Fruit fly (Drosophila melanogaster) whole organism, embryonic: ENCODE data around the gene CG15343.

Experiments
- Ada2b ChIP-seq: fragments of 200-800 bp; sonication (Bioruptor generic); IDR thresholded peaks from 2 replicates; pipeline ENCODE4 v1.3.6; 2022; ENCODE audit warnings: missing biosample characterization, missing genetic modification characterization
- Atf-2 ChIP-seq: fragments of 200-800 bp; sonication (Bioruptor generic); optimal IDR thresholded peaks from 2 replicates; lab custom pipeline; 2016; ENCODE audit warnings: missing biosample characterization, missing genetic modification characterization
- BEAF-32 ChIP-seq: fragments of 200-800 bp; sonication (Bioruptor generic); optimal IDR thresholded peaks from 3 replicates; lab custom pipeline; 2017; ENCODE audit warnings: missing biosample characterization, missing genetic modification characterization, mild to moderate bottlenecking, moderate library complexity, missing genetic modification reagents
- CG1024 ChIP-seq: fragments of 200-800 bp; sonication (Bioruptor generic); IDR thresholded peaks from 2 replicates; pipeline ENCODE4 v1.3.6; 2022; ENCODE audit warnings: missing biosample characterization, missing genetic modification characterization
- CG10543 ChIP-seq: fragments of 200-800 bp; sonication (Bioruptor generic); optimal IDR thresholded peaks from 3 replicates; lab custom pipeline; 2017; ENCODE audit warnings: missing biosample characterization, mild to moderate bottlenecking, missing genetic modification characterization, moderate library complexity
- CG10959 ChIP-seq: fragments of 200-800 bp; sonication (Bioruptor generic); IDR thresholded peaks from 2 replicates; pipeline ENCODE4 v1.3.6; 2022; ENCODE audit warnings: missing biosample characterization, missing genetic modification characterization
- CG11696 ChIP-seq: fragments of 200-800 bp; sonication (Bioruptor generic); IDR thresholded peaks from 2 replicates; pipeline ENCODE4 v1.3.6; 2022; ENCODE audit warnings: missing biosample characterization, missing genetic modification characterization
- CG12104 ChIP-seq: fragments of 200-800 bp; sonication (Bioruptor generic); optimal IDR thresholded peaks from 3 replicates; lab custom pipeline; 2016; ENCODE audit warnings: missing biosample characterization, missing genetic modification characterization
- CG12155 ChIP-seq: fragments of 200-800 bp; sonication (Bioruptor generic); optimal IDR thresholded peaks from 3 replicates; lab custom pipeline; 2016; ENCODE audit warnings: missing biosample characterization, missing genetic modification characterization
- CG13894 ChIP-seq: fragments of 200-800 bp; sonication (Bioruptor generic); optimal IDR thresholded peaks from 3 replicates; lab custom pipeline; 2018; ENCODE audit warnings: missing biosample characterization, mild to moderate bottlenecking, missing genetic modification characterization, moderate library complexity
- CG15073 ChIP-seq: fragments of 200-800 bp; sonication (Bioruptor generic); optimal IDR thresholded peaks from 2 replicates; lab custom pipeline; 2016; ENCODE audit warnings: missing biosample characterization, missing genetic modification characterization
- CG1602 ChIP-seq: fragments of 200-800 bp; sonication (Bioruptor generic); optimal IDR thresholded peaks from 3 replicates; lab custom pipeline; 2016; ENCODE audit warnings: missing biosample characterization, missing genetic modification characterization
- CG17361 ChIP-seq: fragments of 200-800 bp; sonication (Bioruptor generic); IDR thresholded peaks from 3 replicates; pipeline ENCODE4 v1.3.6; 2022; ENCODE audit warnings: missing biosample characterization, missing genetic modification characterization
- CG2202 ChIP-seq: fragments of 200-800 bp; sonication (Bioruptor generic); optimal IDR thresholded peaks from 2 replicates; lab custom pipeline; 2018; ENCODE audit warnings: missing biosample characterization, mild to moderate bottlenecking, missing genetic modification characterization
- CG32532 ChIP-seq: fragments of 200-800 bp; sonication (Bioruptor generic); IDR thresholded peaks from 2 replicates; pipeline ENCODE4 v1.3.6; 2022; ENCODE audit warnings: missing biosample characterization, missing genetic modification characterization
- CG32767 ChIP-seq: fragments of 200-800 bp; sonication (Bioruptor generic); IDR thresholded peaks from 2 replicates; pipeline ENCODE4 v1.3.6; 2022; ENCODE audit warnings: missing biosample characterization, missing genetic modification characterization
- CG7271 ChIP-seq: fragments of 200-800 bp; sonication (Bioruptor generic); optimal IDR thresholded peaks from 2 replicates; lab custom pipeline; 2018; ENCODE audit warnings: missing biosample characterization, mild to moderate bottlenecking, missing genetic modification characterization, moderate library complexity
- CG8281 ChIP-seq: fragments of 200-800 bp; sonication (Bioruptor generic); optimal IDR thresholded peaks from 2 replicates; lab custom pipeline; 2018; ENCODE audit warnings: missing biosample characterization, mild to moderate bottlenecking, missing genetic modification characterization, moderate library complexity
- CG8388 ChIP-seq: fragments of 200-800 bp; sonication (Bioruptor generic); optimal IDR thresholded peaks from 2 replicates; lab custom pipeline; 2019; ENCODE audit warnings: missing biosample characterization, mild to moderate bottlenecking, missing genetic modification characterization, moderate library complexity
- CG9932 ChIP-seq: fragments of 200-800 bp; sonication (Bioruptor generic); IDR thresholded peaks from 2 replicates; pipeline ENCODE4 v1.3.6; 2022; ENCODE audit warnings: missing biosample characterization, missing genetic modification characterization
- Chrac-16 ChIP-seq: fragments of 200-800 bp; sonication (Bioruptor generic); optimal IDR thresholded peaks from 3 replicates; lab custom pipeline; 2016; ENCODE audit warnings: missing biosample characterization, missing genetic modification characterization
- Dad ChIP-seq: fragments of 200-800 bp; sonication (Bioruptor generic); optimal IDR thresholded peaks from 3 replicates; lab custom pipeline; 2016; ENCODE audit warnings: missing biosample characterization, missing genetic modification characterization
- Dip3 ChIP-seq: fragments of 200-800 bp; sonication (Bioruptor generic); optimal IDR thresholded peaks from 3 replicates; lab custom pipeline; 2016; ENCODE audit warnings: missing biosample characterization, missing genetic modification characterization
- Hmr ChIP-seq: fragments of 200-800 bp; sonication (Bioruptor generic); optimal IDR thresholded peaks from 3 replicates; lab custom pipeline; 2017; ENCODE audit warnings: mild to moderate bottlenecking, missing biosample characterization, missing genetic modification reagents, missing genetic modification characterization
- Mad ChIP-seq: fragments of 200-800 bp; sonication (Bioruptor generic); optimal IDR thresholded peaks from 2 replicates; lab custom pipeline; 2016; ENCODE audit warnings: missing biosample characterization, missing genetic modification characterization
- Mes4 ChIP-seq: fragments of 200-800 bp; sonication (Bioruptor generic); optimal IDR thresholded peaks from 2 replicates; lab custom pipeline; 2016; ENCODE audit warnings: missing biosample characterization, missing genetic modification characterization
- Nf-YA ChIP-seq: fragments of 200-800 bp; sonication (Bioruptor generic); IDR thresholded peaks from 2 replicates; pipeline ENCODE4 v1.3.6; 2022; ENCODE audit warnings: missing biosample characterization, missing genetic modification characterization
- Nf-YC ChIP-seq: fragments of 200-800 bp; optimal IDR thresholded peaks from 3 replicates; lab custom pipeline; 2019; ENCODE audit warnings: missing biosample characterization, mild to moderate bottlenecking, missing genetic modification characterization, moderate library complexity
- NfI ChIP-seq: fragments of 200-800 bp; sonication (Bioruptor generic); optimal IDR thresholded peaks from 3 replicates; lab custom pipeline; 2018; ENCODE audit warnings: missing biosample characterization, mild to moderate bottlenecking, missing genetic modification characterization, moderate library complexity
- Opbp ChIP-seq: fragments of 200-800 bp; sonication (Bioruptor generic); IDR thresholded peaks from 3 replicates; pipeline ENCODE4 v1.3.6; 2022; ENCODE audit warnings: missing biosample characterization, missing genetic modification characterization; ENCODE audit not compliant: partially characterized antibody
- PHDP ChIP-seq: fragments of 200-800 bp; sonication (Bioruptor generic); optimal IDR thresholded peaks from 3 replicates; lab custom pipeline; 2018; ENCODE audit warnings: missing biosample characterization, mild to moderate bottlenecking, missing genetic modification characterization, moderate library complexity
- Rx ChIP-seq: fragments of 200-800 bp; sonication (Bioruptor generic); IDR thresholded peaks from 2 replicates; pipeline ENCODE4 v1.3.6; 2022; ENCODE audit warnings: missing biosample characterization, missing genetic modification characterization
- aop ChIP-seq: fragments of 200-800 bp; sonication (Bioruptor generic); IDR thresholded peaks from 2 replicates; pipeline ENCODE4 v1.3.6; 2022; ENCODE audit warnings: missing biosample characterization, missing genetic modification characterization
- bigmax ChIP-seq: fragments of 200-800 bp; sonication (Bioruptor generic); optimal IDR thresholded peaks from 2 replicates; lab custom pipeline; 2018; ENCODE audit warnings: missing biosample characterization, mild to moderate bottlenecking, missing genetic modification characterization
- chif ChIP-seq, 2 experiments: fragments of 200-800 bp; sonication (Bioruptor generic); optimal IDR thresholded peaks; 3 replicates each; lab custom pipeline; 2016; ENCODE audit warnings: missing biosample characterization in 2 of 2, missing genetic modification characterization in 2 of 2
- danr ChIP-seq: fragments of 200-800 bp; sonication (Bioruptor generic); IDR thresholded peaks from 2 replicates; pipeline ENCODE4 v1.3.6; 2022; ENCODE audit warnings: missing biosample characterization, missing genetic modification characterization
- eve ChIP-seq, 2 experiments: fragments of >200 bp; optimal IDR thresholded peaks; 2 replicates each; lab custom pipeline; 2017; ENCODE audit warnings: missing biosample characterization in 2 of 2, missing genetic modification characterization in 2 of 2
- gce ChIP-seq: fragments of 200-800 bp; sonication (Bioruptor generic); IDR thresholded peaks from 3 replicates; pipeline ENCODE4 v1.3.6; 2022; ENCODE audit warnings: missing biosample characterization, missing genetic modification characterization
- ind ChIP-seq: fragments of 200-800 bp; sonication (Bioruptor generic); optimal IDR thresholded peaks from 3 replicates; lab custom pipeline; 2016; ENCODE audit warnings: missing biosample characterization, missing genetic modification characterization
- knrl ChIP-seq: fragments of 200-800 bp; sonication (Bioruptor generic); IDR thresholded peaks from 3 replicates; pipeline ENCODE4 v1.3.6; 2022; ENCODE audit warnings: missing biosample characterization, missing genetic modification characterization; ENCODE audit not compliant: partially characterized antibody
- lbe ChIP-seq: fragments of 200-800 bp; sonication (Bioruptor generic); optimal IDR thresholded peaks from 2 replicates; lab custom pipeline; 2016; ENCODE audit warnings: missing biosample characterization, mild to moderate bottlenecking, missing genetic modification characterization
- maf-S ChIP-seq: fragments of 200-800 bp; sonication (Bioruptor generic); optimal IDR thresholded peaks from 2 replicates; lab custom pipeline; 2016; ENCODE audit warnings: missing biosample characterization, missing genetic modification characterization
- nerfin-2 ChIP-seq: fragments of 200-800 bp; sonication (Bioruptor generic); IDR thresholded peaks from 2 replicates; pipeline ENCODE4 v1.3.6; 2022; ENCODE audit warnings: missing biosample characterization, missing genetic modification characterization; ENCODE audit not compliant: partially characterized antibody
- pfk ChIP-seq: fragments of 200-800 bp; sonication (Bioruptor generic); optimal IDR thresholded peaks from 2 replicates; lab custom pipeline; 2018; ENCODE audit warnings: missing biosample characterization, mild to moderate bottlenecking, missing genetic modification characterization, moderate library complexity
- pita ChIP-seq: fragments of 200-800 bp; sonication (Bioruptor generic); optimal IDR thresholded peaks from 2 replicates; lab custom pipeline; 2017; ENCODE audit warnings: missing biosample characterization, mild to moderate bottlenecking, missing genetic modification characterization
- sens-2 ChIP-seq: fragments of 200-800 bp; sonication (Bioruptor generic); IDR thresholded peaks from 2 replicates; pipeline ENCODE4 v1.3.6; 2022; ENCODE audit warnings: missing biosample characterization, missing genetic modification characterization
- so ChIP-seq: fragments of 200-800 bp; sonication (Bioruptor generic); IDR thresholded peaks from 3 replicates; pipeline ENCODE4 v1.3.6; 2022; ENCODE audit warnings: missing biosample characterization, missing genetic modification characterization
- usp ChIP-seq: fragments of >200 bp; optimal IDR thresholded peaks from 2 replicates; lab custom pipeline; 2017; ENCODE audit warnings: missing biosample characterization, missing genetic modification characterization
- wor ChIP-seq: fragments of 200-800 bp; sonication (Bioruptor generic); IDR thresholded peaks from 2 replicates; pipeline ENCODE4 v1.3.6; 2022; ENCODE audit warnings: missing biosample characterization, missing genetic modification characterization

The CG15343 gene

dm6 chrX:8229918-8230699 is 43.5 kb downstream of the CG15343 start (continued):
- TF ChIP-seq knrl (GFP tag; lab: Robert Waterston, UW) (no peak), BEAF-32 (GFP tag; lab: Kevin White, UChicago) (no peak), CG12155 (GFP tag; lab: Kevin White, UChicago) (peak; percentile 7), eve (GFP tag; optimal IDR thresholded peaks at IDR 0.05; lab: Kevin White, UChicago) (no peak), PHDP (tag; lab: Kevin White, UChicago) (peak; percentile 55), sens-2 (GFP tag; lab: Robert Waterston, UW) (0 out of 2 replicates have a peak, but pooled peaks have one; percentile 30), gce (GFP tag; lab: Robert Waterston, UW) (0 out of 3 replicates have a peak, but pooled peaks have one; percentile 17), CG8388 (GFP tag; lab: Kevin White, UChicago) (peak; percentile 20), CG10959 (0 out of 2 replicates have a peak, but pooled peaks have one; percentile 35), Dip3 (GFP tag; lab: Kevin White, UChicago) (no peak), Atf-2 (GFP tag; lab: Kevin White, UChicago) (no peak), CG8281 (tag; lab: Kevin White, UChicago) (peak; percentile 18), CG10543 (GFP tag; lab: Kevin White, UChicago) (peak; percentile 49), NfI (GFP tag; lab: Kevin White, UChicago) (no peak), CG7271 (tag; lab: Kevin White, UChicago) (no peak), pita (GFP tag; lab: Kevin White, UChicago) (no peak), Rx (GFP tag; lab: Robert Waterston, UW) (no peak), CG12104 (GFP tag; lab: Kevin White, UChicago) (peak; percentile 41), so (GFP tag; lab: Robert Waterston, UW) (peak; percentile 56; the same call in 1 of the 3 replicates), ind (no peak), CG32532 (GFP tag; lab: Robert Waterston, UW) (no peak), Dad (GFP tag; lab: Kevin White, UChicago) (no peak), Opbp (GFP tag; lab: Robert Waterston, UW) (no peak), maf-S (peak; percentile 4), CG15073 (no peak), Chrac-16 (GFP tag; lab: Kevin White, UChicago) (no peak), pfk (GFP tag; lab: Kevin White, UChicago) (peak; percentile 23), chif (GFP tag; optimal IDR thresholded peaks at IDR 0.05; lab: Kevin White, UChicago) (peak; percentile 29 to 57), CG32767 (GFP tag; lab: Robert Waterston, UW) (no peak), CG11696 (GFP tag; lab: Robert Waterston, UW) (0 out of 2 replicates have a peak, but pooled peaks have one; percentile 8), Ada2b (GFP tag; lab: Robert Waterston, UW) (no peak), danr (GFP tag; lab: Robert Waterston, UW) (no peak), CG1024 (peak; percentile 19; the same call in 1 of the 2 replicates), lbe (peak; percentile 10), CG13894 (tag; lab: Kevin White, UChicago) (no peak), Hmr (GFP tag; lab: Kevin White, UChicago) (peak; percentile 73), wor (GFP tag; lab: Robert Waterston, UW) (no peak), Nf-YC (tag; lab: Kevin White, UChicago) (no peak), usp (GFP tag; lab: Kevin White, UChicago) (no peak), Nf-YA (GFP tag; lab: Robert Waterston, UW) (peak; percentile 38; the same call in 1 of the 2 replicates), Mad (no peak), CG17361 (GFP tag; lab: Robert Waterston, UW) (0 out of 3 replicates have a peak, but pooled peaks have one; percentile 16), CG2202 (tag; lab: Kevin White, UChicago) (peak; percentile 78), bigmax (GFP tag; lab: Kevin White, UChicago) (peak; percentile 18), Mes4 (peak; percentile 29), CG9932 (no peak), CG1602 (GFP tag; lab: Kevin White, UChicago) (peak; percentile 17), nerfin-2 (no peak), aop (GFP tag; lab: Robert Waterston, UW) (no peak)
